Fruit fly (Drosophila melanogaster) whole organism, pupa: Measurements from ENCODE around the gene CG14237.

Experiments
- CG10348 ChIP-seq: fragments of 200-800 bp; sonication (Bioruptor generic); IDR thresholded peaks from 2 replicates; pipeline ENCODE4 v1.3.6; 2022; ENCODE audit warnings: missing biosample characterization, missing genetic modification characterization
- CG12605 ChIP-seq: fragments of 200-800 bp; sonication (Bioruptor generic); IDR thresholded peaks from 2 replicates; pipeline ENCODE4 v1.3.6; 2022; ENCODE audit warnings: missing biosample characterization, missing genetic modification characterization
- CG13204 ChIP-seq: fragments of 200-800 bp; sonication (Bioruptor generic); optimal IDR thresholded peaks from 2 replicates; lab custom pipeline; 2018; ENCODE audit warnings: missing biosample characterization, mild to moderate bottlenecking, missing genetic modification characterization, moderate library complexity
- CG14655 ChIP-seq: fragments of 200-800 bp; sonication (Bioruptor generic); optimal IDR thresholded peaks from 3 replicates; lab custom pipeline; 2017; ENCODE audit warnings: mild to moderate bottlenecking, missing biosample characterization, missing genetic modification reagents, missing genetic modification characterization
- CG15710 ChIP-seq: fragments of 200-800 bp; sonication (Bioruptor generic); optimal IDR thresholded peaks from 2 replicates; lab custom pipeline; 2018; ENCODE audit warnings: missing biosample characterization, mild to moderate bottlenecking, missing genetic modification characterization, moderate library complexity
- CG17806 ChIP-seq: fragments of 200-800 bp; sonication (Bioruptor generic); optimal IDR thresholded peaks from 2 replicates; lab custom pipeline; 2018; ENCODE audit warnings: missing biosample characterization, mild to moderate bottlenecking, missing genetic modification characterization, moderate library complexity
- CG32121 ChIP-seq: fragments of 200-800 bp; sonication (Bioruptor generic); IDR thresholded peaks from 2 replicates; pipeline ENCODE4 v1.3.6; 2022; ENCODE audit warnings: missing biosample characterization, missing genetic modification characterization
- CG34367 ChIP-seq: fragments of 200-800 bp; sonication (Bioruptor generic); optimal IDR thresholded peaks from 2 replicates; lab custom pipeline; 2018; ENCODE audit warnings: missing biosample characterization, mild to moderate bottlenecking, missing genetic modification characterization
- CG4496 ChIP-seq: fragments of 200-800 bp; sonication (Bioruptor generic); IDR thresholded peaks from 3 replicates; pipeline ENCODE4 v1.3.6; 2022; ENCODE audit warnings: missing biosample characterization, missing genetic modification characterization
- CG8159 ChIP-seq: fragments of 200-800 bp; sonication (Bioruptor generic); optimal IDR thresholded peaks from 3 replicates; lab custom pipeline; 2018; ENCODE audit warnings: missing biosample characterization, mild to moderate bottlenecking, missing genetic modification characterization, moderate library complexity
- CG8301 ChIP-seq: fragments of 200-800 bp; sonication (Bioruptor generic); optimal IDR thresholded peaks from 2 replicates; lab custom pipeline; 2018; ENCODE audit warnings: missing biosample characterization, mild to moderate bottlenecking, missing genetic modification characterization
- CG9948 ChIP-seq: fragments of 200-800 bp; sonication (Bioruptor generic); optimal IDR thresholded peaks from 2 replicates; lab custom pipeline; 2018; ENCODE audit warnings: missing biosample characterization, mild to moderate bottlenecking, missing genetic modification characterization, moderate library complexity
- D1 ChIP-seq: fragments of 200-800 bp; sonication (Bioruptor generic); optimal IDR thresholded peaks from 2 replicates; lab custom pipeline; 2018; ENCODE audit warnings: missing biosample characterization, mild to moderate bottlenecking, missing genetic modification characterization, moderate library complexity
- EcR ChIP-seq: fragments of 200-800 bp; sonication (Bioruptor generic); optimal IDR thresholded peaks from 3 replicates; lab custom pipeline; 2019; ENCODE audit warnings: missing biosample characterization, missing genetic modification characterization, mild to moderate bottlenecking, moderate library complexity, missing genetic modification reagents
- Ets98B ChIP-seq: fragments of 200-800 bp; sonication (Bioruptor generic); IDR thresholded peaks from 2 replicates; pipeline ENCODE4 v1.3.6; 2022; ENCODE audit warnings: missing biosample characterization, missing genetic modification characterization
- Pif1A ChIP-seq: fragments of 200-800 bp; sonication (Bioruptor generic); optimal IDR thresholded peaks from 3 replicates; lab custom pipeline; 2016; ENCODE audit warnings: missing biosample characterization, missing genetic modification characterization
- Pif1B ChIP-seq: fragments of 200-800 bp; sonication (Bioruptor generic); optimal IDR thresholded peaks from 3 replicates; lab custom pipeline; 2016; ENCODE audit warnings: missing biosample characterization, missing genetic modification characterization
- Snoo ChIP-seq: fragments of 200-800 bp; sonication (Bioruptor generic); optimal IDR thresholded peaks from 3 replicates; lab custom pipeline; 2017; ENCODE audit warnings: missing biosample characterization, mild to moderate bottlenecking, missing genetic modification characterization, inconsistent platforms
- fd96Ca ChIP-seq: fragments of 200-800 bp; sonication (Bioruptor generic); IDR thresholded peaks from 3 replicates; pipeline ENCODE4 v1.3.6; 2022; ENCODE audit warnings: missing biosample characterization, missing genetic modification characterization
- gl ChIP-seq: fragments of 200-800 bp; sonication (Bioruptor generic); optimal IDR thresholded peaks from 2 replicates; lab custom pipeline; 2018; ENCODE audit warnings: missing biosample characterization, mild to moderate bottlenecking, missing genetic modification characterization
- rn ChIP-seq: fragments of 200-800 bp; sonication (Bioruptor generic); IDR thresholded peaks from 2 replicates; pipeline ENCODE4 v1.3.6; 2022; ENCODE audit warnings: missing biosample characterization, missing genetic modification characterization

CG14237 gene

dm6 chr3R:26499136-26499535 is 42.5 kb downstream of the CG14237 start:
- peak; percentile 57 for TF ChIP-seq CG34367
- peak; percentile 37 for TF ChIP-seq Pif1B
- TF ChIP-seq Pif1A = peak; percentile 61
- TF ChIP-seq Ets98B = no peak
- TF ChIP-seq fd96Ca = no peak
- TF ChIP-seq Snoo (tag; lab: Kevin White, UChicago) = peak; percentile 61
- TF ChIP-seq CG17806 (tag; lab: Kevin White, UChicago) = peak; percentile 58
- no peak for TF ChIP-seq CG10348 (GFP tag; lab: Robert Waterston, UW)
- TF ChIP-seq CG32121 (GFP tag; lab: Robert Waterston, UW) = no peak
- TF ChIP-seq CG8301 (tag; lab: Kevin White, UChicago) = peak; percentile 35
- TF ChIP-seq CG13204 (GFP tag; lab: Kevin White, UChicago) = peak; percentile 65
- TF ChIP-seq CG9948 (tag; lab: Kevin White, UChicago) = peak; percentile 68
- TF ChIP-seq CG8159 (tag; lab: Kevin White, UChicago) = peak; percentile 81
- peak; percentile 54 for TF ChIP-seq gl
- TF ChIP-seq CG4496 (GFP tag; lab: Robert Waterston, UW) = peak; percentile 43; the same call in 1 of the 3 replicates
- TF ChIP-seq CG15710 (tag; lab: Kevin White, UChicago) = peak; percentile 76
- peak; percentile 38 for TF ChIP-seq CG14655
- TF ChIP-seq D1 (tag; lab: Kevin White, UChicago) = no peak
- no peak for TF ChIP-seq CG12605 (GFP tag; lab: Robert Waterston, UW)
- TF ChIP-seq rn (GFP tag; lab: Robert Waterston, UW) = no peak
- TF ChIP-seq EcR (GFP tag; lab: Kevin White, UChicago) = no peak

- peak; percentile 58 for TF ChIP-seq CG8159 (tag; lab: Kevin White, UChicago)
- TF ChIP-seq rn (GFP tag; lab: Robert Waterston, UW) = peak; percentile 23; the same call in 1 of the 2 replicates
- TF ChIP-seq Pif1A = peak; percentile 62
- peak; percentile 32; the same call in 1 of the 2 replicates for TF ChIP-seq Ets98B
- no peak for TF ChIP-seq CG12605 (GFP tag; lab: Robert Waterston, UW)
- peak; percentile 70; the same call in 2 of the 3 replicates for TF ChIP-seq fd96Ca
- peak; percentile 23 for TF ChIP-seq CG34367
- TF ChIP-seq CG32121 (GFP tag; lab: Robert Waterston, UW) = peak; percentile 62
- TF ChIP-seq CG8301 (tag; lab: Kevin White, UChicago) = peak; percentile 68
- no peak for TF ChIP-seq D1 (tag; lab: Kevin White, UChicago)
- peak; percentile 59 for TF ChIP-seq CG17806 (tag; lab: Kevin White, UChicago)
- TF ChIP-seq CG15710 (tag; lab: Kevin White, UChicago) = peak; percentile 36
- TF ChIP-seq Snoo (tag; lab: Kevin White, UChicago) = no peak
- TF ChIP-seq CG9948 (tag; lab: Kevin White, UChicago) = peak; percentile 60
- TF ChIP-seq CG4496 (GFP tag; lab: Robert Waterston, UW) = peak; percentile 72; the same call in 2 of the 3 replicates
- TF ChIP-seq Pif1B = peak; percentile 13
- TF ChIP-seq EcR (GFP tag; lab: Kevin White, UChicago) = no peak
- TF ChIP-seq CG14655 = peak; percentile 75
- no peak for TF ChIP-seq CG10348 (GFP tag; lab: Robert Waterston, UW)
- no peak for TF ChIP-seq CG13204 (GFP tag; lab: Kevin White, UChicago)
- peak; percentile 3 for TF ChIP-seq gl
Measured at dm6 chr3R:26500355-26500754, 43.7 kb downstream of the CG14237 start.

dm6 chr3R:26502072-26502471 is 45.4 kb downstream of the CG14237 start:
- TF ChIP-seq CG15710 (tag; lab: Kevin White, UChicago) (peak; percentile 44), CG8301 (tag; lab: Kevin White, UChicago) (peak; percentile 24), EcR (GFP tag; lab: Kevin White, UChicago) (no peak), CG9948 (tag; lab: Kevin White, UChicago) (peak; percentile 48), CG32121 (GFP tag; lab: Robert Waterston, UW) (no peak), fd96Ca (no peak), CG12605 (GFP tag; lab: Robert Waterston, UW) (no peak), CG34367 (peak; percentile 55), rn (GFP tag; lab: Robert Waterston, UW) (no peak), CG14655 (peak; percentile 55), CG4496 (GFP tag; lab: Robert Waterston, UW) (peak; percentile 32; the same call in 1 of the 3 replicates), CG17806 (tag; lab: Kevin White, UChicago) (peak; percentile 40), CG8159 (tag; lab: Kevin White, UChicago) (peak; percentile 16)
- TF ChIP-seq, all 21 proteins: peak for 8

dm6 chr3R:26502907-26503306 is 46.2 kb downstream of the CG14237 start:
- no peak for TF ChIP-seq D1 (tag; lab: Kevin White, UChicago)
- TF ChIP-seq rn (GFP tag; lab: Robert Waterston, UW) = no peak
- TF ChIP-seq CG4496 (GFP tag; lab: Robert Waterston, UW) = no peak
- no peak for TF ChIP-seq Snoo (tag; lab: Kevin White, UChicago)
- peak; percentile 45 for TF ChIP-seq CG9948 (tag; lab: Kevin White, UChicago)
- TF ChIP-seq CG14655 = peak; percentile 31
- no peak for TF ChIP-seq gl
- TF ChIP-seq CG8301 (tag; lab: Kevin White, UChicago) = peak; percentile 31
- no peak for TF ChIP-seq CG10348 (GFP tag; lab: Robert Waterston, UW)
- TF ChIP-seq EcR (GFP tag; lab: Kevin White, UChicago) = no peak
- TF ChIP-seq CG8159 (tag; lab: Kevin White, UChicago) = peak; percentile 57
- no peak for TF ChIP-seq CG13204 (GFP tag; lab: Kevin White, UChicago)
- peak; percentile 26 for TF ChIP-seq CG17806 (tag; lab: Kevin White, UChicago)
- no peak for TF ChIP-seq CG12605 (GFP tag; lab: Robert Waterston, UW)
- no peak for TF ChIP-seq CG32121 (GFP tag; lab: Robert Waterston, UW)
- peak; percentile 26 for TF ChIP-seq CG15710 (tag; lab: Kevin White, UChicago)
- no peak for TF ChIP-seq fd96Ca
- no peak for TF ChIP-seq Pif1A
- TF ChIP-seq Ets98B = no peak
- peak; percentile 27 for TF ChIP-seq CG34367
- no peak for TF ChIP-seq Pif1B
- TF ChIP-seq, all 21 proteins: peak for 7

- TF ChIP-seq Snoo (tag; lab: Kevin White, UChicago) (no peak), CG17806 (tag; lab: Kevin White, UChicago) (no peak), CG10348 (GFP tag; lab: Robert Waterston, UW) (no peak), CG13204 (GFP tag; lab: Kevin White, UChicago) (no peak), EcR (GFP tag; lab: Kevin White, UChicago) (no peak), rn (GFP tag; lab: Robert Waterston, UW) (no peak), CG34367 (no peak), CG9948 (tag; lab: Kevin White, UChicago) (no peak), CG14655 (no peak), CG4496 (GFP tag; lab: Robert Waterston, UW) (no peak), Pif1B (no peak), CG12605 (GFP tag; lab: Robert Waterston, UW) (no peak)
Measured at dm6 chr3R:26503317-26503716, 46.6 kb downstream of the CG14237 start.
